Worm (Caenorhabditis elegans) whole organism, L1 larva: ENCODE results near the gene clec-232.

Experiments
- C16A3.4 ChIP-seq: fragments of 150-350 bp; optimal IDR thresholded peaks from 2 replicates; lab custom pipeline; 2014; ENCODE audit warnings: missing biosample characterization, missing genetic modification characterization
- F16B12.6 ChIP-seq: fragments of 150-350 bp; optimal IDR thresholded peaks from 2 replicates; lab custom pipeline; 2014; ENCODE audit warnings: missing biosample characterization, missing genetic modification characterization
- ceh-63 ChIP-seq: fragments of 200-800 bp; sonication (Bioruptor generic); optimal IDR thresholded peaks from 2 replicates; lab custom pipeline; 2018; ENCODE audit warnings: mild to moderate bottlenecking, missing genetic modification characterization, missing compliant biosample characterization
- ceh-88 ChIP-seq: fragments of 200-800 bp; sonication (Bioruptor generic); IDR thresholded peaks from 2 replicates; pipeline ENCODE4 v1.3.6; 2022; ENCODE audit warnings: missing genetic modification characterization, missing compliant biosample characterization
- dpl-1 ChIP-seq, 3 experiments: fragments of 150-350 bp in 2 of 3; sonication (generic microtip) in 1 of 3; optimal IDR thresholded peaks; 2 replicates each; lab custom pipeline; 2014 to 2017; ENCODE audit warnings: missing biosample characterization in 3 of 3, missing genetic modification characterization in 3 of 3, missing genetic modification reagents in 3 of 3
- efl-1 ChIP-seq, 4 experiments: fragments of 150-350 bp; optimal IDR thresholded peaks in 3 of 4; peaks in 1 of 4; 1 replicate in 1 of 4; 2 replicates in 3 of 4; lab custom pipeline; 2014; ENCODE audit warnings: missing biosample characterization in 2 of 4, missing genetic modification characterization in 2 of 4, missing genetic modification reagents in 2 of 4
- egl-27 ChIP-seq, 2 experiments: fragments of 150-350 bp in 1 of 2; sonication (generic microtip); optimal IDR thresholded peaks; 3 replicates each; lab custom pipeline; 2017 to 2018; ENCODE audit warnings: missing biosample characterization in 2 of 2, missing genetic modification characterization in 2 of 2, missing genetic modification reagents in 2 of 2
- elt-3 ChIP-seq, 6 experiments: fragments of 150-350 bp in 1 of 6; sonication (generic microtip); optimal IDR thresholded peaks; 2 replicates each; lab custom pipeline; 2017 to 2018; ENCODE audit warnings: missing biosample characterization in 6 of 6, missing genetic modification characterization in 6 of 6, inconsistent platforms in 1 of 6
- ets-5 ChIP-seq: fragments of 200-800 bp; sonication (Bioruptor generic); IDR thresholded peaks from 2 replicates; pipeline ENCODE4 v1.3.6; 2022; ENCODE audit warnings: missing genetic modification characterization, missing compliant biosample characterization
- fkh-10 ChIP-seq: sonication (generic microtip); optimal IDR thresholded peaks from 2 replicates; lab custom pipeline; 2017; ENCODE audit warnings: missing biosample characterization, missing genetic modification reagents, missing genetic modification characterization
- fkh-4 ChIP-seq: sonication (generic microtip); optimal IDR thresholded peaks from 2 replicates; lab custom pipeline; 2016; ENCODE audit warnings: missing compliant biosample characterization, missing genetic modification characterization, borderline replicate concordance
- fkh-8 ChIP-seq: sonication (generic microtip); optimal IDR thresholded peaks from 2 replicates; lab custom pipeline; 2016; ENCODE audit warnings: mild to moderate bottlenecking, missing genetic modification characterization, missing compliant biosample characterization
- fos-1 ChIP-seq: fragments of 150-350 bp; optimal IDR thresholded peaks from 2 replicates; lab custom pipeline; 2014; ENCODE audit warnings: missing biosample characterization, missing genetic modification characterization
- hlh-4 ChIP-seq: sonication (generic microtip); optimal IDR thresholded peaks from 2 replicates; lab custom pipeline; 2016; ENCODE audit warnings: mild to moderate bottlenecking, missing genetic modification characterization, missing compliant biosample characterization
- lin-13 ChIP-seq: fragments of 150-350 bp; optimal IDR thresholded peaks from 2 replicates; lab custom pipeline; 2014; ENCODE audit warnings: missing biosample characterization, missing genetic modification reagents, missing genetic modification characterization
- lin-14 ChIP-seq: fragments of 200-800 bp; sonication (Bioruptor generic); optimal IDR thresholded peaks from 2 replicates; lab custom pipeline; 2018; ENCODE audit warnings: mild to moderate bottlenecking, missing genetic modification characterization, moderate library complexity, missing compliant biosample characterization
- lir-3 ChIP-seq: sonication (generic microtip); optimal IDR thresholded peaks from 2 replicates; lab custom pipeline; 2016; ENCODE audit warnings: mild to moderate bottlenecking, missing genetic modification characterization, moderate library complexity, missing compliant biosample characterization; ENCODE audit not compliant: poor library complexity
- lsy-2 ChIP-seq, 2 experiments: fragments of 150-350 bp; optimal IDR thresholded peaks; 2 replicates each; lab custom pipeline; 2014; ENCODE audit warnings: missing biosample characterization in 2 of 2, missing genetic modification characterization in 2 of 2
- mdl-1 ChIP-seq, 2 experiments: fragments of 150-350 bp; optimal IDR thresholded peaks; 2 replicates each; lab custom pipeline; 2014 to 2017; ENCODE audit warnings: missing biosample characterization in 2 of 2, missing genetic modification characterization in 2 of 2, inconsistent platforms in 1 of 2
- mef-2 ChIP-seq: fragments of 150-350 bp; optimal IDR thresholded peaks from 2 replicates; lab custom pipeline; 2014; ENCODE audit warnings: missing biosample characterization, missing genetic modification characterization
- mep-1 ChIP-seq: fragments of 150-350 bp; optimal IDR thresholded peaks from 2 replicates; lab custom pipeline; 2014; ENCODE audit warnings: missing biosample characterization, missing genetic modification characterization
- nhr-11 ChIP-seq: fragments of 150-350 bp; optimal IDR thresholded peaks from 2 replicates; lab custom pipeline; 2014; ENCODE audit warnings: missing biosample characterization, missing genetic modification characterization
- nhr-20 ChIP-seq: sonication (generic microtip); optimal IDR thresholded peaks from 2 replicates; lab custom pipeline; 2016; ENCODE audit warnings: mild to moderate bottlenecking, missing genetic modification characterization, missing compliant biosample characterization
- nhr-237 ChIP-seq: fragments of 150-350 bp; optimal IDR thresholded peaks from 2 replicates; lab custom pipeline; 2014; ENCODE audit warnings: missing biosample characterization, missing genetic modification characterization
- nhr-76 ChIP-seq: sonication (generic microtip); optimal IDR thresholded peaks from 2 replicates; lab custom pipeline; 2017; ENCODE audit warnings: missing biosample characterization, missing genetic modification characterization
- nhr-77 ChIP-seq: fragments of 150-350 bp; optimal IDR thresholded peaks from 2 replicates; lab custom pipeline; 2014; ENCODE audit warnings: missing biosample characterization, missing genetic modification characterization
- nhr-85 ChIP-seq: sonication (generic microtip); peaks from one replicate; lab custom pipeline; 2016; ENCODE audit warnings: missing genetic modification characterization, inconsistent platforms, missing compliant biosample characterization
- pag-3 ChIP-seq: sonication (generic microtip); optimal IDR thresholded peaks from 2 replicates; lab custom pipeline; 2017; ENCODE audit warnings: missing genetic modification characterization, mild to moderate bottlenecking, missing compliant biosample characterization, antibody characterized with exemption, borderline replicate concordance; ENCODE audit not compliant: insufficient read depth
- pax-3 ChIP-seq: fragments of 200-800 bp; sonication (Bioruptor generic); optimal IDR thresholded peaks from 2 replicates; lab custom pipeline; 2018; ENCODE audit warnings: mild to moderate bottlenecking, missing genetic modification characterization, moderate library complexity, missing compliant biosample characterization
- pqm-1 ChIP-seq: sonication (generic microtip); optimal IDR thresholded peaks from 3 replicates; lab custom pipeline; 2017; ENCODE audit warnings: missing biosample characterization, missing genetic modification characterization
- rnt-1 ChIP-seq: sonication (generic microtip); optimal IDR thresholded peaks from 2 replicates; lab custom pipeline; 2016; ENCODE audit warnings: mild to moderate bottlenecking, missing genetic modification characterization, moderate library complexity, missing compliant biosample characterization
- snpc-4 ChIP-seq: fragments of 150-350 bp; optimal IDR thresholded peaks from 2 replicates; lab custom pipeline; 2014; ENCODE audit warnings: missing biosample characterization, missing genetic modification characterization
- snu-23 ChIP-seq: sonication (generic microtip); optimal IDR thresholded peaks from 2 replicates; lab custom pipeline; 2016; ENCODE audit warnings: missing genetic modification characterization, missing compliant biosample characterization
- sptf-1 ChIP-seq: fragments of 150-350 bp; optimal IDR thresholded peaks from 2 replicates; lab custom pipeline; 2014; ENCODE audit warnings: missing biosample characterization, missing genetic modification characterization
- unc-30 ChIP-seq: sonication (generic microtip); optimal IDR thresholded peaks from 2 replicates; lab custom pipeline; 2017; ENCODE audit warnings: missing biosample characterization, missing genetic modification characterization
- vab-15 ChIP-seq: sonication (generic microtip); optimal IDR thresholded peaks from 2 replicates; lab custom pipeline; 2017; ENCODE audit warnings: missing genotype, mild to moderate bottlenecking, missing genetic modification characterization, missing compliant biosample characterization
- zip-4 ChIP-seq: fragments of 200-800 bp; sonication (Bioruptor generic); optimal IDR thresholded peaks from 2 replicates; lab custom pipeline; 2018; ENCODE audit warnings: mild to moderate bottlenecking, missing genetic modification characterization, moderate library complexity, missing compliant biosample characterization
- ztf-11 ChIP-seq, 2 experiments: sonication (generic microtip); optimal IDR thresholded peaks; 2 replicates each; lab custom pipeline; 2016 to 2017; ENCODE audit warnings: missing genetic modification characterization in 2 of 2, missing biosample characterization in 1 of 2, missing compliant biosample characterization in 1 of 2
- ztf-4 ChIP-seq: fragments of 150-350 bp; optimal IDR thresholded peaks from 2 replicates; lab custom pipeline; 2014; ENCODE audit warnings: missing biosample characterization, missing genetic modification characterization

Gene clec-232

DNA sequence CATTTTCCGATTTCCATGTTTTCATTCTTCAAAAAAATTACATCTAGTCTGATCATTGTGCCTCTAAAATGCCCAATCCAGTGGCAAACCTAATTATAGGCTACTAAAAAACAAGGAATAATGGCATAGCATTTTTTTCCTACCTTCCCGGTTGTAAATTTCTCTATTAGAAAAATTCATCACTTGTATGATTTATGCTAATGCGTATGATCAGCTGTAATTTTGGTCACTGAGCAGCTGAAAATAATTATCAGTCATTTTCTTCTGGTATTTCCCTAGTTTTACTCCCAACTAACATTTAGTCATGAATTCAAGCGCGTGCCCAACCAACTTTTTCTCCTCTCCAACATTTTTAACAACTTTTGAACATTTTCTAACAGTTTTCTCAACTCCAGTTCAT lies 20.4 kb upstream of the clec-232 start, which contains the start of gene srh-186:
srh-186 (plus strand) TSS at position 301 of the 400 bp plus-strand sequence.
- TF ChIP-seq ztf-11 (tag; optimal IDR thresholded peaks at IDR 0.05; lab: Kevin White, UChicago) (no peak), sptf-1 (no peak), vab-15 (no peak), rnt-1 (tag; lab: Kevin White, UChicago) (no peak), fos-1 (no peak), fkh-8 (tag; lab: Kevin White, UChicago) (no peak), pax-3 (no peak), ceh-63 (GFP tag; lab: Kevin White, UChicago) (no peak), mdl-1 (tag; optimal IDR thresholded peaks at IDR 0.05; lab: Kevin White, UChicago) (no peak), nhr-77 (no peak), mef-2 (no peak), F16B12.6 (tag; lab: Kevin White, UChicago) (no peak), ztf-4 (tag; lab: Kevin White, UChicago) (no peak), elt-3 (tag; optimal IDR thresholded peaks at IDR 0.05; lab: Kevin White, UChicago) (no peak), dpl-1 (GFP tag; optimal IDR thresholded peaks at IDR 0.05; lab: Kevin White, UChicago) (no peak), unc-30 (tag; lab: Kevin White, UChicago) (no peak)

DNA sequence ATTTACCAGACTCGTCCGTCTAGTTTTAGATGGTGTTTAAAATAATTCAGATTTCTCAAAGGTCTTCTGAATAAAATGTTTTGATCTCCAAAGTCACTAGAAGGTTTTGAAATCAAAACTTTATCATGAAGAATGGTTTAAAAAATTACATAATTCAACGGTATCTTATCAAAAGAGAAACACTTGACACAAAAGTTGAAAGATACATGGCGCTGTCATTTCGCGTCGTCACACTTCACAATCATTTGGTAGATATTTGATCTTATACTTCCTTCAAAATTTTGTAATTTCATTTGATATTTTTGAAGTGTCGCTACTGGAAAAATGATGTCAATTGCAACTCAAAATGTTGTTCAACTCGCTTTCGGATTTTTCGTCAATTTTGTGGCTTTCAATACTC lies 18.8 kb upstream of the clec-232 start, which contains the start of gene F36G9.3:
F36G9.3 (plus strand) TSS at position 301 of the 400 bp plus-strand sequence.
- TF ChIP-seq nhr-77 (no peak), snu-23 (GFP tag; lab: Kevin White, UChicago) (no peak), ceh-63 (GFP tag; lab: Kevin White, UChicago) (no peak), pag-3 (tag; lab: Kevin White, UChicago) (no peak), nhr-237 (tag; lab: Kevin White, UChicago) (no peak), lir-3 (tag; lab: Kevin White, UChicago) (no peak), C16A3.4 (tag; lab: Kevin White, UChicago) (no peak), efl-1 (optimal IDR thresholded peaks at IDR 0.05; lab: Kevin White, UChicago) (no peak), efl-1 (GFP tag; optimal IDR thresholded peaks at IDR 0.05 in 1 of 2; lab: Kevin White, UChicago) (no peak), hlh-4 (no peak), lin-13 (no peak)

DNA sequence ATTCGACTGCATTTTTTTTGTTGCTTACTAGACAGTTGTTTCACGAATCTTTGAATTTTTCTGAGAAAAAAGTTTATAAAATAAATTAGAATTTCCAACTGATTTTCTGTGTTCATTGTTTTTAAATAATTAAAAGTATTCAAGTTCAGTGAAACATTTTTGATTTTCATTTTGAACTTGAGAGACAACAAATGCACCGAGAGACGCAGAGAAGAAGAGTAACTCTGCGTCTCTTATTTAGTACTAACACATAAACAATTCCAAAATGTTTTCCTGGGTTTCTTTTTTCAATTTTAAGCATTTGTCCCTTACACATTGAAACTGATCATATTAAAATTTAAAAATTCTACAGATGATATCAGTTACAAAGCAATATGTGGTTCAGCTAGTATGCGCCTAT lies 16.5 kb upstream of the clec-232 start:
- no peak for TF ChIP-seq ceh-88 (GFP tag; lab: Robert Waterston, UW)
- TF ChIP-seq mep-1, result peak; percentile 8
- no peak for TF ChIP-seq fkh-4 (tag; lab: Kevin White, UChicago)
- TF ChIP-seq nhr-11 (tag; lab: Kevin White, UChicago), result no peak
- TF ChIP-seq nhr-20 (tag; lab: Kevin White, UChicago), result peak; percentile 53
- peak; percentile 55 for TF ChIP-seq lin-14 (GFP tag; lab: Kevin White, UChicago)
- peak; percentile 87 for TF ChIP-seq nhr-85
- no peak for TF ChIP-seq nhr-76 (tag; lab: Kevin White, UChicago)
- no peak for TF ChIP-seq fkh-8 (tag; lab: Kevin White, UChicago)
- TF ChIP-seq pax-3, result no peak
- TF ChIP-seq snpc-4 (tag; lab: Kevin White, UChicago), result no peak
- no peak for TF ChIP-seq zip-4 (GFP tag; lab: Kevin White, UChicago)
- peak; percentile 35 to 41 for TF ChIP-seq efl-1 (optimal IDR thresholded peaks at IDR 0.05; lab: Kevin White, UChicago)
- TF ChIP-seq efl-1 (GFP tag; optimal IDR thresholded peaks at IDR 0.05 in 1 of 2; lab: Kevin White, UChicago), result peak in 1 of 2 experiments; percentile 82
- TF ChIP-seq lsy-2 (tag; optimal IDR thresholded peaks at IDR 0.05; lab: Kevin White, UChicago), result peak; percentile 13 to 14

DNA sequence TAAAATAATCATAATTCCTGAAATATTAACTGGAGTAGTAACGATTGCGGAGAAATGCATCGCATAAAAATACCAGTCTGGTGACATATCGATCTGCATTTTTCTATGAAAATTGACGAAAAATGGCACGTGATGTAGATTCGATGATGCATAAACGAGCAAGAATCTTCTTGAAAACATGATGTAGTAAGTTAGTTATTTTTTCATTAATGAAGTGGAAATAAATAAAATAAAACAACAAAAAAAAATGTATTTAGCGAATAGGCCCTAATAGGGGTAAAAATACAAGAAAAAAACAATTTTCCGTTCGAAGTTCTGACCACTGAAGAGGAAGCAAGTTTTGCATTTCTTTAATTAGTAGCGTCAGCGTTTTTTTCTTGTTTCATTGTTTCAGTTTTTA lies 10.8 kb upstream of the clec-232 start, which contains the start of gene sri-2:
sri-2 (minus strand) TSS at position 101 of the 400 bp plus-strand sequence.
- TF ChIP-seq egl-27 (tag; optimal IDR thresholded peaks at IDR 0.05; lab: Kevin White, UChicago) (no peak), nhr-237 (tag; lab: Kevin White, UChicago) (no peak), fkh-8 (tag; lab: Kevin White, UChicago) (peak; percentile 39), ets-5 (GFP tag; lab: Robert Waterston, UW) (no peak), fkh-10 (GFP tag; lab: Kevin White, UChicago) (no peak), pqm-1 (no peak)
